Fruit fly (Drosophila melanogaster) whole organism, prepupa: Measurements from ENCODE around the gene CG9396.

Experiments used
- CG10631 ChIP-seq: fragments of 200-800 bp; sonication (Bioruptor generic); optimal IDR thresholded peaks from 2 replicates; lab custom pipeline; 2016; ENCODE audit warnings: missing biosample characterization, missing genetic modification characterization
- CG10669 ChIP-seq: fragments of 200-800 bp; sonication (Bioruptor generic); optimal IDR thresholded peaks from 3 replicates; lab custom pipeline; 2018; ENCODE audit warnings: missing biosample characterization, mild to moderate bottlenecking, missing genetic modification characterization, moderate library complexity
- CG11762 ChIP-seq: fragments of 200-800 bp; sonication (Bioruptor generic); optimal IDR thresholded peaks from 3 replicates; lab custom pipeline; 2016; ENCODE audit warnings: missing biosample characterization, missing genetic modification characterization; ENCODE audit not compliant: insufficient read depth
- CG11902 ChIP-seq: fragments of 200-800 bp; sonication (Bioruptor generic); optimal IDR thresholded peaks from 3 replicates; lab custom pipeline; 2016; ENCODE audit warnings: missing biosample characterization, missing genetic modification characterization
- CG15336 ChIP-seq: fragments of 200-800 bp; sonication (Bioruptor generic); IDR thresholded peaks from 2 replicates; pipeline ENCODE4 v1.3.6; 2022; ENCODE audit warnings: missing biosample characterization, missing genetic modification characterization
- CG1621 ChIP-seq: fragments of 200-800 bp; sonication (Bioruptor generic); optimal IDR thresholded peaks from 3 replicates; lab custom pipeline; 2018; ENCODE audit warnings: missing biosample characterization, mild to moderate bottlenecking, missing genetic modification characterization
- CG16779 ChIP-seq: fragments of 200-800 bp; sonication (Bioruptor generic); optimal IDR thresholded peaks from 3 replicates; lab custom pipeline; 2017; ENCODE audit warnings: missing biosample characterization, mild to moderate bottlenecking, missing genetic modification characterization
- CG32006 ChIP-seq: fragments of 200-800 bp; sonication (Bioruptor generic); optimal IDR thresholded peaks from 3 replicates; lab custom pipeline; 2017; ENCODE audit warnings: missing biosample characterization, mild to moderate bottlenecking, missing genetic modification characterization
- CG34406 ChIP-seq: fragments of 200-800 bp; sonication (Bioruptor generic); optimal IDR thresholded peaks from 3 replicates; lab custom pipeline; 2016; ENCODE audit warnings: missing biosample characterization, missing genetic modification characterization
- CG6163 ChIP-seq: fragments of 200-800 bp; sonication (Bioruptor generic); IDR thresholded peaks from 3 replicates; pipeline ENCODE4 v1.3.6; 2022; ENCODE audit warnings: missing biosample characterization, missing genetic modification characterization
- CG6276 ChIP-seq: fragments of 200-800 bp; sonication (Bioruptor generic); optimal IDR thresholded peaks from 2 replicates; lab custom pipeline; 2017; ENCODE audit warnings: missing biosample characterization, mild to moderate bottlenecking, missing genetic modification characterization
- CG6792 ChIP-seq: fragments of 200-800 bp; sonication (Bioruptor generic); optimal IDR thresholded peaks from 3 replicates; lab custom pipeline; 2016; ENCODE audit warnings: missing biosample characterization, missing genetic modification characterization
- CG6808 ChIP-seq: fragments of 200-800 bp; sonication (Bioruptor generic); optimal IDR thresholded peaks from 3 replicates; lab custom pipeline; 2017; ENCODE audit warnings: missing biosample characterization, missing genetic modification characterization, mild to moderate bottlenecking, moderate library complexity, missing genetic modification reagents
- CG6854 ChIP-seq: fragments of 200-800 bp; sonication (Bioruptor generic); optimal IDR thresholded peaks from 2 replicates; lab custom pipeline; 2017; ENCODE audit warnings: missing biosample characterization, mild to moderate bottlenecking, missing genetic modification characterization
- CG7368 ChIP-seq: fragments of 200-800 bp; sonication (Bioruptor generic); optimal IDR thresholded peaks from 3 replicates; lab custom pipeline; 2016; ENCODE audit warnings: missing biosample characterization, missing genetic modification characterization
- CG8119 ChIP-seq: fragments of 200-800 bp; sonication (Bioruptor generic); IDR thresholded peaks from 3 replicates; pipeline ENCODE4 v1.3.6; 2022; ENCODE audit warnings: missing biosample characterization, missing genetic modification characterization
- CG8319 ChIP-seq: fragments of 200-800 bp; sonication (Bioruptor generic); optimal IDR thresholded peaks from 3 replicates; lab custom pipeline; 2016; ENCODE audit warnings: missing biosample characterization, missing genetic modification characterization
- CG8632 ChIP-seq: fragments of 200-800 bp; sonication (Bioruptor generic); optimal IDR thresholded peaks from 3 replicates; lab custom pipeline; 2016; ENCODE audit warnings: missing biosample characterization, missing genetic modification characterization
- CG9139 ChIP-seq: fragments of 200-800 bp; sonication (Bioruptor generic); optimal IDR thresholded peaks from 3 replicates; lab custom pipeline; 2017; ENCODE audit warnings: missing biosample characterization, mild to moderate bottlenecking, missing genetic modification characterization
- Eip75B ChIP-seq: fragments of 200-800 bp; sonication (Bioruptor generic); optimal IDR thresholded peaks from 3 replicates; lab custom pipeline; 2016; ENCODE audit warnings: missing biosample characterization, missing genetic modification characterization
- Ets21C ChIP-seq: fragments of 200-800 bp; sonication (Bioruptor generic); optimal IDR thresholded peaks from 3 replicates; lab custom pipeline; 2016; ENCODE audit warnings: missing biosample characterization, missing genetic modification characterization
- Ets96B ChIP-seq: fragments of 200-800 bp; optimal IDR thresholded peaks from 2 replicates; lab custom pipeline; 2019; ENCODE audit warnings: missing biosample characterization, mild to moderate bottlenecking, missing genetic modification characterization, moderate library complexity
- Gug ChIP-seq: fragments of 200-800 bp; sonication (Bioruptor generic); IDR thresholded peaks from 2 replicates; pipeline ENCODE4 v1.3.6; 2022; ENCODE audit warnings: missing biosample characterization, missing genetic modification characterization
- Hr38 ChIP-seq: sonication (Bioruptor generic); optimal IDR thresholded peaks from 2 replicates; lab custom pipeline; 2016; ENCODE audit warnings: missing biosample characterization, missing genetic modification characterization
- Met ChIP-seq: fragments of 200-800 bp; sonication (Bioruptor generic); optimal IDR thresholded peaks from 3 replicates; lab custom pipeline; 2016; ENCODE audit warnings: missing biosample characterization, missing genetic modification characterization
- OdsH ChIP-seq: fragments of 200-800 bp; sonication (Bioruptor generic); optimal IDR thresholded peaks from 3 replicates; lab custom pipeline; 2016; ENCODE audit warnings: missing biosample characterization, missing genetic modification characterization
- Smox ChIP-seq: fragments of 200-800 bp; sonication (Bioruptor generic); optimal IDR thresholded peaks from 3 replicates; lab custom pipeline; 2016; ENCODE audit warnings: missing biosample characterization, missing genetic modification characterization
- Sox15 ChIP-seq: fragments of 200-800 bp; sonication (Bioruptor generic); optimal IDR thresholded peaks from 3 replicates; lab custom pipeline; 2016; ENCODE audit warnings: missing biosample characterization, missing genetic modification characterization
- achi ChIP-seq: fragments of 200-800 bp; sonication (Bioruptor generic); optimal IDR thresholded peaks from 3 replicates; lab custom pipeline; 2016; ENCODE audit warnings: missing biosample characterization, missing genetic modification characterization
- acj6 ChIP-seq: fragments of 200-800 bp; sonication (Bioruptor generic); optimal IDR thresholded peaks from 3 replicates; lab custom pipeline; 2016; ENCODE audit warnings: missing biosample characterization, missing genetic modification characterization
- cyc ChIP-seq: fragments of 200-800 bp; sonication (Bioruptor generic); optimal IDR thresholded peaks from 3 replicates; lab custom pipeline; 2016; ENCODE audit warnings: missing biosample characterization, missing genetic modification characterization
- dac ChIP-seq: fragments of 200-800 bp; sonication (Bioruptor generic); optimal IDR thresholded peaks from 2 replicates; lab custom pipeline; 2017; ENCODE audit warnings: missing biosample characterization, mild to moderate bottlenecking, missing genetic modification characterization
- dsx ChIP-seq: fragments of 200-800 bp; optimal IDR thresholded peaks from 3 replicates; lab custom pipeline; 2019; ENCODE audit warnings: missing biosample characterization, mild to moderate bottlenecking, missing genetic modification characterization, moderate library complexity; ENCODE audit not compliant: poor library complexity, severe bottlenecking
- eg ChIP-seq: fragments of 200-800 bp; sonication (Bioruptor generic); IDR thresholded peaks from 3 replicates; pipeline ENCODE4 v1.3.6; 2022; ENCODE audit warnings: missing biosample characterization, missing genetic modification characterization
- esn ChIP-seq: fragments of 200-800 bp; sonication (Bioruptor generic); optimal IDR thresholded peaks from 2 replicates; lab custom pipeline; 2016; ENCODE audit warnings: missing biosample characterization, mild to moderate bottlenecking, missing genetic modification characterization, moderate library complexity
- fd59A ChIP-seq: fragments of 200-800 bp; sonication (Bioruptor generic); optimal IDR thresholded peaks from 2 replicates; lab custom pipeline; 2017; ENCODE audit warnings: missing biosample characterization, mild to moderate bottlenecking, missing genetic modification characterization, missing genetic modification reagents
- fd85E ChIP-seq: fragments of 200-800 bp; sonication (Bioruptor generic); optimal IDR thresholded peaks from 3 replicates; lab custom pipeline; 2016; ENCODE audit warnings: missing biosample characterization, missing genetic modification characterization
- fkh ChIP-seq: fragments of 200-800 bp; sonication (Bioruptor generic); optimal IDR thresholded peaks from 3 replicates; lab custom pipeline; 2017; ENCODE audit warnings: missing biosample characterization, mild to moderate bottlenecking, missing genetic modification characterization, moderate library complexity
- lz ChIP-seq: fragments of 200-800 bp; sonication (Bioruptor generic); optimal IDR thresholded peaks from 3 replicates; lab custom pipeline; 2016; ENCODE audit warnings: missing biosample characterization, missing genetic modification characterization
- net ChIP-seq: fragments of 200-800 bp; sonication (Bioruptor generic); optimal IDR thresholded peaks from 3 replicates; lab custom pipeline; 2016; ENCODE audit warnings: missing biosample characterization, missing genetic modification characterization
- pdm3 ChIP-seq: fragments of 200-800 bp; sonication (Bioruptor generic); optimal IDR thresholded peaks from 3 replicates; lab custom pipeline; 2016; ENCODE audit warnings: missing biosample characterization, missing genetic modification characterization
- spab ChIP-seq: fragments of 200-800 bp; sonication (Bioruptor generic); optimal IDR thresholded peaks from 2 replicates; lab custom pipeline; 2017; ENCODE audit warnings: missing biosample characterization, mild to moderate bottlenecking, missing genetic modification characterization, missing genetic modification reagents
- ss ChIP-seq, 2 experiments: fragments of 200-800 bp; sonication (Bioruptor generic); optimal IDR thresholded peaks; 2 replicates in 1 of 2; 3 replicates in 1 of 2; lab custom pipeline; 2017 to 2018; ENCODE audit warnings: mild to moderate bottlenecking in 2 of 2, missing biosample characterization in 2 of 2, missing genetic modification characterization in 2 of 2, moderate library complexity in 1 of 2
- svp ChIP-seq: fragments of 200-800 bp; sonication (Bioruptor generic); peaks from one replicate; lab custom pipeline; 2016; ENCODE audit warnings: missing biosample characterization, missing genetic modification characterization
- topi ChIP-seq: fragments of 200-800 bp; sonication (Bioruptor generic); optimal IDR thresholded peaks from 3 replicates; lab custom pipeline; 2016; ENCODE audit warnings: missing biosample characterization, missing genetic modification characterization
- vri ChIP-seq: fragments of 200-800 bp; sonication (Bioruptor generic); optimal IDR thresholded peaks from 3 replicates; lab custom pipeline; 2016; ENCODE audit warnings: missing biosample characterization, mild to moderate bottlenecking, missing genetic modification characterization

The CG9396 gene

DNA sequence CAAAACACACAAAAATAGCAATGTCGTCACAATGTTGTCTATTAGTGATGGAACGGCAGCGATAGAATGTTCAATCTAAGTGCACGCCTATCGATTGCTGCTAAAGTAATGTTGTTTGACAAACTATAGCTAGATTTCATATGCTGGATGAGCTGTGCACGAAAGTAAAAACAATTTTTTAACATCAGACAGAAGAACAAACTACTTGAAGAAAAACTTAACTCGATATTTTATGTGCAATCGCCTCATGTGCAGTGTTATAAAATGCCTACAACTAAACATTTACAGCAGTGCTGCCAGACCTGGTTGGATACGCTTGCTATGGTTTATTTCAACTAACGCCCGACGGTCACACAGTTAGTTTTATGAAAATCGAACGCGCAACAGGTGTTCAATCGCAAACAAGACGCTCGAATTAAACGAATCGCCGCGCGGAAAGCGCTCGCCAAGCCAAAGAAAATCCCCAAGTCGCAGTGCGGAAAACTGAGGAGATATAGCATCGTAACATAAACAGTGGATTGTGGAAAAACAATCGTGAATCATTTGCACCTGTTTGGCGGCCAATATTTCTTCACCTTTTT is 19.6 kb upstream of the CG9396 start, which contains the start of the genes bocks and CG8312 (continued):
- TF ChIP-seq CG8632 (GFP tag; lab: Kevin White, UChicago) (no peak), Met (no peak), vri (GFP tag; lab: Kevin White, UChicago) (peak; percentile 34), CG8319 (GFP tag; lab: Kevin White, UChicago) (no peak), CG6808 (GFP tag; lab: Kevin White, UChicago) (no peak), spab (GFP tag; lab: Kevin White, UChicago) (no peak), CG9139 (GFP tag; lab: Kevin White, UChicago) (no peak), pdm3 (GFP tag; lab: Kevin White, UChicago) (peak; percentile 35), CG10669 (no peak), CG15336 (GFP tag; lab: Robert Waterston, UW) (no peak), topi (GFP tag; lab: Kevin White, UChicago) (peak; percentile 44), Ets96B (tag; lab: Kevin White, UChicago) (no peak), eg (GFP tag; lab: Robert Waterston, UW) (no peak), CG16779 (tag; lab: Kevin White, UChicago) (no peak), CG10631 (GFP tag; lab: Kevin White, UChicago) (peak; percentile 24), CG32006 (GFP tag; lab: Kevin White, UChicago) (no peak), cyc (GFP tag; lab: Kevin White, UChicago) (peak; percentile 12), CG7368 (GFP tag; lab: Kevin White, UChicago) (no peak), esn (peak; percentile 37), achi (GFP tag; lab: Kevin White, UChicago) (no peak), fkh (peak; percentile 66), dsx (GFP tag; lab: Kevin White, UChicago) (peak; percentile 96), Smox (GFP tag; lab: Kevin White, UChicago) (no peak), dac (no peak), fd85E (GFP tag; lab: Kevin White, UChicago) (no peak), Eip75B (GFP tag; lab: Kevin White, UChicago) (no peak), Ets21C (GFP tag; lab: Kevin White, UChicago) (no peak), CG8119 (GFP tag; lab: Robert Waterston, UW) (no peak), fd59A (GFP tag; lab: Kevin White, UChicago) (no peak)

DNA sequence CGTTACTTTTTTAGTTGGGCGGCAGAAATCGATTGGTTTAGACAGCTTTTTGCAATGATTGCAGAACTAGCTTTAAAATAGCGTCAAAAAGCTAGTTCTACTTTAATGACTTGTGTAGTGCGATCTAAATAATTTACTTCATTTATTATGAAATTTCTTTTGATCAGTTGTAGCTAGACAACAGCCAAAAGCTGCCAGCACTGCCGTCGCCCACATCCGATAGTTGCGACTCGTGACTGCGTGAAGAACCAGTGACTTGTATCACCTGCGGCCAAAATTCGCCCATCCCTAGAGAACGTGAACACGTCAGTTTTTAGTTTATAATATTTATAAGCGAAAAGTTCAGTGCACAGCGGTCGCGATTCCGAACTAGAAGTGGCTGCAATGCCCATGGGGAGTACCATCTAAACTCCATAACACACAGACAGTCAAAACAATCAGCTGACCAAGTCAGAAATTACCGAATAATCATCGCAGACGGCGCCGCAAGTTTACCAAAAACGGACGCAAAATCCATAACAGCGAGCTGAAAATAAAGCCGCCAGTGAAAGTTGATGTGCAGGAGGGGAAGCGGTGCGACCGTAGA is 15.3 kb upstream of the CG9396 start, which contains the start of gene P58IPK:
Gene P58IPK (plus strand): TSS at position 280 of the 586 bp plus-strand sequence.
- peak; percentile 42 for TF ChIP-seq topi (GFP tag; lab: Kevin White, UChicago)
- TF ChIP-seq Gug = no peak
- TF ChIP-seq CG6854 (GFP tag; lab: Kevin White, UChicago) = peak; percentile 28
- TF ChIP-seq CG1621 (tag; lab: Kevin White, UChicago) = no peak
- TF ChIP-seq CG16779 (tag; lab: Kevin White, UChicago) = no peak
- TF ChIP-seq fkh = no peak
- no peak for TF ChIP-seq CG8319 (GFP tag; lab: Kevin White, UChicago)
- no peak for TF ChIP-seq ss (GFP tag; optimal IDR thresholded peaks at IDR 0.05; lab: Kevin White, UChicago)
- peak; percentile 61 for TF ChIP-seq esn
- peak; percentile 62 for TF ChIP-seq CG10631 (GFP tag; lab: Kevin White, UChicago)
- no peak for TF ChIP-seq CG6792 (GFP tag; lab: Kevin White, UChicago)
- TF ChIP-seq Smox (GFP tag; lab: Kevin White, UChicago) = no peak
- no peak for TF ChIP-seq CG9139 (GFP tag; lab: Kevin White, UChicago)
- TF ChIP-seq CG10669 = no peak
- TF ChIP-seq CG7368 (GFP tag; lab: Kevin White, UChicago) = no peak
- TF ChIP-seq CG34406 (GFP tag; lab: Kevin White, UChicago) = no peak
- TF ChIP-seq CG11762 = no peak
- no peak for TF ChIP-seq Hr38 (GFP tag; lab: Kevin White, UChicago)
- TF ChIP-seq Eip75B (GFP tag; lab: Kevin White, UChicago) = peak; percentile 69
- TF ChIP-seq net (GFP tag; lab: Kevin White, UChicago) = peak; percentile 23
- TF ChIP-seq vri (GFP tag; lab: Kevin White, UChicago) = peak; percentile 42
- no peak for TF ChIP-seq CG6276
- TF ChIP-seq svp (GFP tag; lab: Kevin White, UChicago) = no peak
- TF ChIP-seq CG32006 (GFP tag; lab: Kevin White, UChicago) = no peak
- TF ChIP-seq spab (GFP tag; lab: Kevin White, UChicago) = no peak
- TF ChIP-seq Met = no peak
- no peak for TF ChIP-seq Sox15 (GFP tag; lab: Kevin White, UChicago)
- TF ChIP-seq acj6 (GFP tag; lab: Kevin White, UChicago) = peak; percentile 37
- TF ChIP-seq OdsH (GFP tag; lab: Kevin White, UChicago) = peak; percentile 19
- no peak for TF ChIP-seq CG11902 (GFP tag; lab: Kevin White, UChicago)
- peak; percentile 30; the same call in 1 of the 3 replicates for TF ChIP-seq CG6163 (GFP tag; lab: Robert Waterston, UW)
- TF ChIP-seq lz (GFP tag; lab: Kevin White, UChicago) = peak; percentile 68
- TF ChIP-seq achi (GFP tag; lab: Kevin White, UChicago) = peak; percentile 46
- peak; percentile 17 for TF ChIP-seq Ets96B (tag; lab: Kevin White, UChicago)
